Fruit fly (Drosophila melanogaster) whole organism, embryonic: Measurements from ENCODE around the gene CG6230.

ENCODE experiments used
- Bteb2 ChIP-seq: fragments of 200-800 bp; sonication (Bioruptor generic); optimal IDR thresholded peaks from 2 replicates; lab custom pipeline; 2016; ENCODE audit warnings: missing biosample characterization, missing genetic modification characterization
- CG10274 ChIP-seq: fragments of 200-800 bp; sonication (Bioruptor generic); optimal IDR thresholded peaks from 3 replicates; lab custom pipeline; 2017; ENCODE audit warnings: missing biosample characterization, mild to moderate bottlenecking, missing genetic modification characterization
- CG15514 ChIP-seq: fragments of 200-800 bp; sonication (Bioruptor generic); optimal IDR thresholded peaks from 3 replicates; lab custom pipeline; 2017; ENCODE audit warnings: missing biosample characterization, missing genetic modification characterization, mild to moderate bottlenecking, moderate library complexity, missing genetic modification reagents
- CG5180 ChIP-seq: fragments of 200-800 bp; sonication (Bioruptor generic); optimal IDR thresholded peaks from 3 replicates; lab custom pipeline; 2017; ENCODE audit warnings: missing biosample characterization, missing genetic modification characterization, mild to moderate bottlenecking, moderate library complexity, missing genetic modification reagents
- Deaf1 ChIP-seq: fragments of 200-800 bp; optimal IDR thresholded peaks from 3 replicates; lab custom pipeline; 2019; ENCODE audit warnings: missing biosample characterization, mild to moderate bottlenecking, missing genetic modification characterization, moderate library complexity
- Dll ChIP-seq: fragments of 200-800 bp; sonication (Bioruptor generic); IDR thresholded peaks from 4 replicates; pipeline ENCODE4 v1.3.6; 2022; ENCODE audit warnings: missing biosample characterization, missing genetic modification characterization; ENCODE audit not compliant: partially characterized antibody
- Mes4 ChIP-seq: fragments of 200-800 bp; sonication (Bioruptor generic); optimal IDR thresholded peaks from 2 replicates; lab custom pipeline; 2016; ENCODE audit warnings: missing biosample characterization, missing genetic modification characterization
- Xrp1 ChIP-seq: fragments of 200-800 bp; sonication (Bioruptor generic); IDR thresholded peaks from 2 replicates; pipeline ENCODE4 v1.3.6; 2022; ENCODE audit warnings: missing biosample characterization, missing genetic modification characterization
- croc ChIP-seq: fragments of 200-800 bp; sonication (Bioruptor generic); conservative IDR thresholded peaks from 3 replicates; pipeline ENCODE4 v1.3.6; 2022; ENCODE audit warnings: missing biosample characterization, missing genetic modification characterization
- org-1 ChIP-seq: fragments of 200-800 bp; sonication (Bioruptor generic); optimal IDR thresholded peaks from 2 replicates; lab custom pipeline; 2017; ENCODE audit warnings: missing biosample characterization, missing genetic modification characterization
- pita ChIP-seq: fragments of 200-800 bp; sonication (Bioruptor generic); optimal IDR thresholded peaks from 2 replicates; lab custom pipeline; 2017; ENCODE audit warnings: missing biosample characterization, mild to moderate bottlenecking, missing genetic modification characterization
- sqz ChIP-seq: fragments of 200-800 bp; sonication (Bioruptor generic); optimal IDR thresholded peaks from 3 replicates; lab custom pipeline; 2018; ENCODE audit warnings: missing biosample characterization, mild to moderate bottlenecking, missing genetic modification characterization
- z ChIP-seq: fragments of 200-800 bp; sonication (Bioruptor generic); IDR thresholded peaks from 3 replicates; pipeline ENCODE4 v1.3.6; 2022; ENCODE audit warnings: missing biosample characterization, missing genetic modification characterization

- TF ChIP-seq Bteb2 (no peak), sqz (GFP tag; lab: Kevin White, UChicago) (no peak), CG5180 (GFP tag; lab: Kevin White, UChicago) (no peak), org-1 (GFP tag; lab: Kevin White, UChicago) (no peak), CG10274 (GFP tag; lab: Kevin White, UChicago) (no peak), croc (no peak), Deaf1 (tag; lab: Kevin White, UChicago) (no peak), Dll (peak; percentile 84), Xrp1 (GFP tag; lab: Robert Waterston, UW) (no peak), Mes4 (GFP tag; lab: Kevin White, UChicago) (no peak), pita (GFP tag; lab: Kevin White, UChicago) (no peak), z (GFP tag; lab: Robert Waterston, UW) (no peak), CG15514 (peak; percentile 46)
These were observed 10.3 kb upstream of the CG6230 start, which contains the start of the genes RfC38 and CG4751 for dm6 chr2L:11130151-11131008.
